Worm (Caenorhabditis elegans) whole organism, L3 larva: Measurements from ENCODE around the gene C38D9.8.

Source experiments
- aly-2 ChIP-seq: fragments of 150-350 bp; optimal IDR thresholded peaks from 2 replicates; lab custom pipeline; 2014; ENCODE audit warnings: missing biosample characterization, missing genetic modification characterization
- ceh-28 ChIP-seq: fragments of 150-350 bp; optimal IDR thresholded peaks from 2 replicates; lab custom pipeline; 2014; ENCODE audit warnings: missing biosample characterization, missing genetic modification reagents, missing genetic modification characterization
- ceh-82 ChIP-seq: fragments of 150-350 bp; optimal IDR thresholded peaks from 2 replicates; lab custom pipeline; 2014; ENCODE audit warnings: missing biosample characterization, missing genetic modification characterization
- fkh-10 ChIP-seq: sonication (generic microtip); optimal IDR thresholded peaks from 2 replicates; lab custom pipeline; 2017; ENCODE audit warnings: missing biosample characterization, missing genetic modification reagents, missing genetic modification characterization
- lin-15B ChIP-seq: fragments of 150-350 bp; optimal IDR thresholded peaks from 2 replicates; lab custom pipeline; 2014; ENCODE audit warnings: missing biosample characterization, missing genetic modification characterization
- lin-39 ChIP-seq: fragments of 150-350 bp; optimal IDR thresholded peaks from 2 replicates; lab custom pipeline; 2018; ENCODE audit warnings: missing biosample characterization, missing genetic modification reagents, missing genetic modification characterization
- mdl-1 ChIP-seq: fragments of 150-350 bp; optimal IDR thresholded peaks from 2 replicates; lab custom pipeline; 2014; ENCODE audit warnings: missing biosample characterization, missing genetic modification characterization
- nhr-23 ChIP-seq: fragments of 150-350 bp; optimal IDR thresholded peaks from 2 replicates; lab custom pipeline; 2014; ENCODE audit warnings: missing biosample characterization, missing genetic modification reagents, missing genetic modification characterization
- pqm-1 ChIP-seq: fragments of 150-350 bp; optimal IDR thresholded peaks from 2 replicates; lab custom pipeline; 2017; ENCODE audit warnings: missing biosample characterization, missing genetic modification characterization, inconsistent platforms
- snpc-4 ChIP-seq: fragments of 150-350 bp; optimal IDR thresholded peaks from 2 replicates; lab custom pipeline; 2014; ENCODE audit warnings: missing biosample characterization, missing genetic modification characterization
- unc-39 ChIP-seq: sonication (generic microtip); optimal IDR thresholded peaks from 4 replicates; lab custom pipeline; 2017; ENCODE audit warnings: missing biosample characterization, missing genetic modification characterization
- unc-62 ChIP-seq: fragments of 150-350 bp; sonication (generic microtip); optimal IDR thresholded peaks from 4 replicates; lab custom pipeline; 2014; ENCODE audit warnings: missing biosample characterization, missing genetic modification reagents, missing genetic modification characterization
- zag-1 ChIP-seq: fragments of 150-350 bp; optimal IDR thresholded peaks from 2 replicates; lab custom pipeline; 2014; ENCODE audit warnings: missing biosample characterization, missing genetic modification characterization

DNA sequence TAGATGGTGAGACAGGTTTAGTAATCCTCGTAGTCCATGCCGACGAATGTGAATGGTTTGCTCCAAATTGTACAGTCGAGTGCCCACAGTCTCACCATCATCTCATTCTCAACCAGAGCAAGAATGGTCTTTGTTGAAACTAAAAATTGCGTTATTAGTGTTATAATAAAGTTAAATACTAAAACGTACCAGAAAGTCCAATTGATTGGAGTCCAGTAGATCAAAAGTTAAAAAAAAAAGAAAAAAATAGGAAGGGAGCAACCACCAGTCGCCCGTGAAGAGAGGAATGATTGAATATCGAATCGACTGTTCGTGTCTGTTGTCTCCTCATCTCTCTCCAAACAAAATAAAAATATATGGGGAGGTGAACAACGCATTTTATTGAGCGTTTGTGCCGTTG, 22.2 kb downstream of the C38D9.8 start, which contains the start of gene C18D4.12:
- TF ChIP-seq lin-39 (no peak), mdl-1 (no peak), unc-39 (tag; lab: Kevin White, UChicago) (no peak), fkh-10 (GFP tag; lab: Kevin White, UChicago) (no peak), ceh-28 (tag; lab: Kevin White, UChicago) (no peak), aly-2 (tag; lab: Kevin White, UChicago) (no peak), snpc-4 (tag; lab: Kevin White, UChicago) (no peak), unc-62 (GFP tag; lab: Kevin White, UChicago) (no peak), nhr-23 (tag; lab: Kevin White, UChicago) (no peak), zag-1 (tag; lab: Kevin White, UChicago) (no peak), pqm-1 (tag; lab: Kevin White, UChicago) (no peak), ceh-82 (tag; lab: Kevin White, UChicago) (no peak), lin-15B (tag; lab: Kevin White, UChicago) (no peak)
